Fruit fly (Drosophila melanogaster) whole organism, adult: Measurements from ENCODE around the gene CG11247.

Experiments
- CG14711 ChIP-seq: fragments of 200-800 bp; sonication (Bioruptor generic); optimal IDR thresholded peaks from 2 replicates; lab custom pipeline; 2018; ENCODE audit warnings: missing biosample characterization, mild to moderate bottlenecking, missing genetic modification characterization, moderate library complexity
- Clk ChIP-seq: fragments of 200-800 bp; sonication (Bioruptor generic); optimal IDR thresholded peaks from 2 replicates; lab custom pipeline; 2017; ENCODE audit warnings: missing biosample characterization, missing genetic modification characterization
- Hr96 ChIP-seq: fragments of 200-800 bp; sonication (Bioruptor generic); optimal IDR thresholded peaks from 2 replicates; lab custom pipeline; 2016; ENCODE audit warnings: missing biosample characterization, missing genetic modification characterization
- ovo ChIP-seq: fragments of 200-800 bp; sonication (Bioruptor generic); optimal IDR thresholded peaks from 2 replicates; lab custom pipeline; 2016; ENCODE audit warnings: missing biosample characterization, missing genetic modification characterization

DNA sequence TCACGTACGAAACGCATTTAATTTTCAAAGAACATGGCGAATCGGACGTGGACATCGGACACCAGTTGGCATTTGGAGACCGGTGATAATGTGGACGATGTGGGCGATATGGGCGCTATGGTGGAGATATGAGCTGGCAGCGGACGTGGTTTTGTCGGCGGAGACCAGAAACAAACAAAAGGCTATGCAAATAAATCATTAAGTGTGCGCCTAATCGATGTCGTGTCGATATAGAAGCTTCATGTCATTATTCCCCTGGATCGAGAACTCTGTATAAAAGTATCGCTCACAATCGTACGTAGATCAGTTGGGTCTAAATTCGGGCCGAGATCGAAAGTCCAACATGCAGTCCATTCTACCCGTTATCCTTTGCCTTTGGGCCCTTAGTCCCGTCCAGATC lies 12.6 kb upstream of the CG11247 start, which contains the start of gene CG14572:
- no peak for TF ChIP-seq Hr96 (GFP tag; lab: Kevin White, UChicago)
- no peak for TF ChIP-seq ovo (GFP tag; lab: Kevin White, UChicago)
- no peak for TF ChIP-seq Clk (GFP tag; lab: Kevin White, UChicago)
- no peak for TF ChIP-seq CG14711 (tag; lab: Kevin White, UChicago)
